Worm (Caenorhabditis elegans): Measurements from ENCODE around the gene Y57G11C.8.

Gene Y57G11C.8

ce11 chrIV:14824201-14824600 is 42.6 kb downstream of the Y57G11C.8 start:
- TF ChIP-seq nhr-25 (tag; optimal IDR thresholded peaks at IDR 0.05) (no peak), ztf-1 (GFP tag; conservative IDR thresholded peaks at IDR 0.05) (0 out of 2 replicates have a peak, but pooled peaks have one; percentile 62)

ce11 chrIV:14824878-14825352 is 43.3 kb downstream of the Y57G11C.8 start, which contains the start of gene sec-61.A:
Gene sec-61.A, minus strand, starts transcription at chrIV:14825264.
- no peak for TF ChIP-seq nhr-11 (tag; optimal IDR thresholded peaks at IDR 0.05)
- no peak for TF ChIP-seq nhr-6 (tag; optimal IDR thresholded peaks at IDR 0.05)
- TF ChIP-seq peb-1 (tag; optimal IDR thresholded peaks at IDR 0.05) = peak; percentile 64
- peak; percentile 73 for TF ChIP-seq unc-55 (GFP tag; optimal IDR thresholded peaks at IDR 0.05)
- TF ChIP-seq ceh-16 (tag; optimal IDR thresholded peaks at IDR 0.05) = peak; percentile 43
- peak; percentile 93 for TF ChIP-seq sma-3 (GFP tag; optimal IDR thresholded peaks at IDR 0.05)
- TF ChIP-seq snpc-4 (tag; optimal IDR thresholded peaks at IDR 0.05) = no peak
- peak; percentile 77 for TF ChIP-seq nhr-25 (tag; optimal IDR thresholded peaks at IDR 0.05)
- peak; percentile 61 for TF ChIP-seq gmeb-1 (tag; optimal IDR thresholded peaks at IDR 0.05)
- no peak for TF ChIP-seq lin-39 (tag; optimal IDR thresholded peaks at IDR 0.05)
- TF ChIP-seq nhr-23 (tag; optimal IDR thresholded peaks at IDR 0.05) = no peak
- TF ChIP-seq nhr-21 (tag; optimal IDR thresholded peaks at IDR 0.05) = peak; percentile 80
- no peak for TF ChIP-seq elt-3 (tag; optimal IDR thresholded peaks at IDR 0.05)
- no peak for TF ChIP-seq ztf-1 (GFP tag; conservative IDR thresholded peaks at IDR 0.05)
- no peak for TF ChIP-seq ztf-11 (tag; optimal IDR thresholded peaks at IDR 0.05)
- no peak for TF ChIP-seq Y55F3AM.14 (GFP tag; optimal IDR thresholded peaks at IDR 0.05)
- no peak for TF ChIP-seq ztf-4 (tag; optimal IDR thresholded peaks at IDR 0.05)
- TF ChIP-seq dmd-4 (tag; optimal IDR thresholded peaks at IDR 0.05) = no peak
- no peak for TF ChIP-seq sma-9 (GFP tag; optimal IDR thresholded peaks at IDR 0.05)
- no peak for TF ChIP-seq sma-9 (tag; optimal IDR thresholded peaks at IDR 0.05)
- peak; percentile 45 for TF ChIP-seq fos-1 (tag; optimal IDR thresholded peaks at IDR 0.05)
- TF ChIP-seq F13H6.1 (tag; optimal IDR thresholded peaks at IDR 0.05) = peak; percentile 75
- TF ChIP-seq mdl-1 (tag; optimal IDR thresholded peaks at IDR 0.05) = peak in 1 of 2 experiments; percentile 71
- TF ChIP-seq sem-4 (tag; optimal IDR thresholded peaks at IDR 0.05) = no peak
- no peak for TF ChIP-seq R02D3.7 (tag; optimal IDR thresholded peaks at IDR 0.05)
- TF ChIP-seq blmp-1 (tag; optimal IDR thresholded peaks at IDR 0.05; ENCODE audit: insufficient read depth) = no peak
- peak; percentile 16 for TF ChIP-seq nhr-237 (tag; optimal IDR thresholded peaks at IDR 0.05)
- peak; percentile 56 for TF ChIP-seq lin-13 (GFP tag; optimal IDR thresholded peaks at IDR 0.05)
- TF ChIP-seq nhr-77 (tag; optimal IDR thresholded peaks at IDR 0.05) = no peak
- TF ChIP-seq nhr-10 (tag; optimal IDR thresholded peaks at IDR 0.05) = peak; percentile 17
- TF ChIP-seq crh-2 (tag; optimal IDR thresholded peaks at IDR 0.05) = peak; percentile 85
- TF ChIP-seq lin-11 (tag; optimal IDR thresholded peaks at IDR 0.05) = peak; percentile 62
- peak; percentile 47 for TF ChIP-seq mab-5 (tag; optimal IDR thresholded peaks at IDR 0.05)
- no peak for TF ChIP-seq nhr-12 (tag; optimal IDR thresholded peaks at IDR 0.05)
- peak; percentile 66 for TF ChIP-seq nhr-129 (tag; optimal IDR thresholded peaks at IDR 0.05)
- peak; percentile 98 to 99 for TF ChIP-seq lsy-2 (tag; optimal IDR thresholded peaks at IDR 0.05)
- TF ChIP-seq C34F6.9 (tag; optimal IDR thresholded peaks at IDR 0.05) = peak; percentile 81
- TF ChIP-seq unc-39 (tag; optimal IDR thresholded peaks at IDR 0.05) = no peak

ce11 chrIV:14825379-14825778 is 43.7 kb downstream of the Y57G11C.8 start, which contains the start of gene rps-18:
Gene rps-18, plus strand, starts transcription at chrIV:14825679.
- no peak for TF ChIP-seq lin-13 (GFP tag; optimal IDR thresholded peaks at IDR 0.05)
- TF ChIP-seq ztf-11 (tag; optimal IDR thresholded peaks at IDR 0.05) = no peak
- TF ChIP-seq nhr-77 (tag; optimal IDR thresholded peaks at IDR 0.05) = no peak
- no peak for TF ChIP-seq ama-1 (optimal IDR thresholded peaks at IDR 0.05)
- TF ChIP-seq lin-11 (tag; optimal IDR thresholded peaks at IDR 0.05) = no peak
- TF ChIP-seq ztf-4 (tag; optimal IDR thresholded peaks at IDR 0.05) = no peak
- TF ChIP-seq nhr-129 (tag; optimal IDR thresholded peaks at IDR 0.05) = no peak
- TF ChIP-seq Y55F3AM.14 (GFP tag; optimal IDR thresholded peaks at IDR 0.05) = no peak
